Fruit fly (Drosophila melanogaster) whole organism, larva: ENCODE measurements around the gene CG31296.

ENCODE experiments used
- noc ChIP-seq: fragments of 200-800 bp; sonication (Bioruptor generic); optimal IDR thresholded peaks from 3 replicates; lab custom pipeline; 2019; ENCODE audit warnings: missing biosample characterization, mild to moderate bottlenecking, missing genetic modification characterization, moderate library complexity

CG31296 gene

dm6 chr3R:15517113-15517512 is 14.2 kb downstream of the CG31296 start:
- no peak for TF ChIP-seq noc

DNA sequence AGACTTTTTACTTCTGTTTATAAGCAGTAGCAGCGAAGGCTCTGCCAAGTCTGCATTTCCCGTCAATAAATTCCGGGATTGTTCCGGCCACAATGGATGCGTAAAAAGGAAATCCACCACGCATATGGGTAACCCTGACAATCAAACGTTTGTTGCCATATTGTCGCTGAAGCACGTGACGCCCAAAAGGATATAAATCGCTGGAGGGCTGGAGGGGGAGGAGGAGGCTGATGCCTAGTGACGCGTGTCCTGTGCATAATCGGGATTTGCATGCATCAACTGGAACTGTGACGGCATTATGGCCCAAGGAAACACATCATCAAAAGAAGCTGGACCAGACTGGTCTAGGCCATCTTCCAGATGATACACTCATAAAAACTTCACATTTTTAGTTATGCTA is 18.1 kb downstream of the CG31296 start:
- TF ChIP-seq noc, result no peak

- no peak for TF ChIP-seq noc
Measured at dm6 chr3R:15512249-15512648, 19.0 kb downstream of the CG31296 start.

DNA sequence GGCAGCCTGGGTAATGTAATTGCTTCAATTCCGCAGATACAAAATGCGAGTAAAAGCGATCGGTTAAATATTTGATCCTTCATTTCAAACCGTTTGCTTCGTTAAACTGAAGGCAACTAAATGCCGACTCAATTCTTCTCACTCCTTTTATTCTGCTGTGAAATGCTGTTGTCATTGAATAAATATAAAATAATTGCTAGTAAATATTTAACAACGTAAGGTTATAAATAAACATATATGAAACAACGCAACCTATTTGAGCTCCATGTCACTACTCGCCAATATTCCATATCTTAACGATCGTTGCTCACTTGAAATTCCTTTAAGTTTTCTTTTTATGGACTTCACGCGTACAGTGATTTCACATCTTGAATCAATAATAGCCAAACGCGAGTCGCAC is 21.5 kb downstream of the CG31296 start, which contains the start of gene CG44013:
CG44013 (minus strand) TSS at position 101 of the 400 bp plus-strand sequence.
- no peak for TF ChIP-seq noc

dm6 chr3R:15508631-15509030 is 22.6 kb downstream of the CG31296 start, which contains the start of gene CG44014:
Gene CG44014, minus strand, starts transcription at chr3R:15508886.
- peak; percentile 27 for TF ChIP-seq noc

DNA sequence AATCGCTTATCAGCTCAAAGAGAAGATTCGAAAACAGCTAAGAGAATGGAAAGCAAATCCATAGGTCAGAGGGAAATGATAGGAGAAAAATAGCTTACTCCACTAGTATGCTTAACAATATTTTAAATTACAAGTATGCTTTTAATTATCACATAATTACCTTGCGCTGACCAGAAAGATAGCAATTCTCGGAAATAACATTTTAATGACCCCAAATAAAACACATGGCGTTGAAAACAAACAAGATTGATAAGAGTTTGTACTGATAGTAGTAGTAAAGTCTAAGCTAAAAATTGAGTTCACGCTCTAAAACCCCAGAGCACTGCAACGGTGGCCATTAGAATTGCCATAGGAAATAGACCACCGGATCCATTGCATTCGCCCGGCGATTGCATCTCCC is 23.5 kb downstream of the CG31296 start:
- TF ChIP-seq noc, result no peak

DNA sequence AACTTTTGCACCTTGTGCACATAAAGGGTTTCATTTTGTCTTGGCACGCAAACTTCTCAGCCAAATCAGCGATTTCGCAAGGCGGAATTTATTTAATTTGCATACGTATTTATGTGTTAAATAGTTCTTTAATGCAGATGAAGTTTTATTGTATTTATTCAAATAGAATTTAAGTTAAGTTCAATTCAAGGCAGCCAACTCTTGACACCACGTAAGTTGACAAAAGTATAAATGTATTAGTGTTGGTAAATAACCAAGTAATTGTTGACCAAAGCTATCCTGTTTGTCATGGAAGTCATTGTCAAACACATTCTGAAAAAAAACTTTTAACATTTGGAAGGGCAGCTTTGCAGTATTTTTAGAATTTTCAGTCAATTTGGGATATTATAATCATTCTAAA is 37.0 kb downstream of the CG31296 start, which contains the start of gene maca:
maca (plus strand) TSS at position 301 of the 400 bp plus-strand sequence.
- no peak for TF ChIP-seq noc

DNA sequence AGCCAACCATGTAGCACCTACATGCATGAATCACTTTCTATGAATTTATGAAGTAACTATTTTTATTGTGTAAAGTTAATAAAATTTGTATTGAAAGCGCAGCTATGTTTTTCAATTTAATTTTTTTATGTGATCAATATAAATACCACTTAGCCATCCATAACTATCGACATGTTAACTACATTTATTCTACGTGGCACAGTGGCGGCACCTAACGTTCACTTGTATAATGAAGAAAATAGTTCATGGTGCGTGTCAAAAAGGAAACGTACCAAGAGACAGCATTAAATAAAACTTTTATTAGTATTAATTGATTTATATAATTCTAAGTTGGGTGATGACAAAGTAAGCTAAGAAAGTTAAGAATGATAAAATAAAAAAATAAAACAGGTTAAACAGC is 38.1 kb downstream of the CG31296 start:
- no peak for TF ChIP-seq noc

dm6 chr3R:15485866-15486265 is 45.4 kb downstream of the CG31296 start, which contains the start of gene obe:
Gene obe, plus strand, starts transcription at chr3R:15486050.
- no peak for TF ChIP-seq noc

dm6 chr3R:15485296-15485695 is 46.0 kb downstream of the CG31296 start, which contains the start of gene Trissin:
Gene Trissin, minus strand, starts transcription at chr3R:15485396.
- no peak for TF ChIP-seq noc

dm6 chr3R:15482858-15483257 is 48.4 kb downstream of the CG31296 start, which contains the start of gene Rh6:
Gene Rh6, plus strand, starts transcription at chr3R:15483158.
- TF ChIP-seq noc, result no peak

- no peak for TF ChIP-seq noc
Measured at dm6 chr3R:15481606-15482005, 49.7 kb downstream of the CG31296 start, which contains the start of gene B9d1. Gene B9d1, plus strand, starts transcription at chr3R:15481906.
